Fruit fly (Drosophila melanogaster): Measurements from ENCODE around the gene CG13603.

The CG13603 gene

DNA sequence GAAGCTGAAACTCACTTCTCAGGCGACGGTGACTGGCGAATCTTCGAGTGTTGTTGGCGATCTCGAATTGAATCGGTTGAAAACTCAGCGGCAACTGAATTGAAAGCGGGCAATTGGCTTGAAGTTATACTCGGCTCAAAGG is 38.2 kb downstream of the CG13603 start, which contains the start of gene CG12268:
Gene CG12268 (minus strand): TSS at position 101 of the 142 bp plus-strand sequence.
- TF ChIP-seq tai (GFP tag; optimal IDR thresholded peaks at IDR 0.05) (no peak), HLH106 (tag; optimal IDR thresholded peaks at IDR 0.05) (no peak), CG32264 (GFP tag; optimal IDR thresholded peaks at IDR 0.05) (no peak), jim (GFP tag; optimal IDR thresholded peaks at IDR 0.05) (no peak), pan (optimal IDR thresholded peaks at IDR 0.05) (no peak), OdsH (GFP tag; optimal IDR thresholded peaks at IDR 0.05) (no peak), foxo (GFP tag; optimal IDR thresholded peaks at IDR 0.05) (no peak), dsf (GFP tag; optimal IDR thresholded peaks at IDR 0.05; ENCODE audit: borderline replicate concordance) (no peak), CrebA (GFP tag; optimal IDR thresholded peaks at IDR 0.05; ENCODE audit: borderline replicate concordance) (no peak), sage (GFP tag; optimal IDR thresholded peaks at IDR 0.05) (no peak), Myc (optimal IDR thresholded peaks at IDR 0.05) (no peak), dl (GFP tag; optimal IDR thresholded peaks at IDR 0.05; ENCODE audit: insufficient read depth in 1 of 2, partially characterized antibody in 2 of 2) (no peak), brk (GFP tag; optimal IDR thresholded peaks at IDR 0.05) (no peak), sv (GFP tag; optimal IDR thresholded peaks at IDR 0.05) (no peak), lola (GFP tag; optimal IDR thresholded peaks at IDR 0.05) (no peak), Mio (GFP tag; optimal IDR thresholded peaks at IDR 0.05) (no peak), Hr83 (GFP tag; optimal IDR thresholded peaks at IDR 0.05; ENCODE audit: poor library complexity, severe bottlenecking) (no peak), CG9705 (GFP tag; optimal IDR thresholded peaks at IDR 0.05) (no peak)

DNA sequence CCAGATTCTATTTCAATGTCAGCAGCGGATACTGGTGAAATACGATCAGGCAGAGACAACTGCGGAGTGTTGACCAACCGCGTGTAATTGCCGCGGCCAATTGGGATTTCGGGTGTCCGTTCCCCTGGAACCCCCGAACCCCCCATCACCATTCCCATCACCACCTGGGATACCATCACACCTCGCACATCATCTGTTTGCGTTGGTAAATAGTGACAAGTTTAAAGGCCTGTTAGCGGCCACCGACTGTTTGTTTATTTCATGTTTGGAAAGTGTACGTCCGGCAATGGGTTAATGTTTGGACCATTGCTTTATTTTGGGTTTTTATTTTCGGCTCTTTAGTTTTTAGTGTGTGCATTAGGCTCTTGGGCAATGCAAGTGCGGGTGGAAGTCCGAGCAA is 39.4 kb downstream of the CG13603 start:
- TF ChIP-seq Hr83 (GFP tag; optimal IDR thresholded peaks at IDR 0.05; ENCODE audit: poor library complexity, severe bottlenecking), result no peak
- TF ChIP-seq Sp1 (GFP tag; optimal IDR thresholded peaks at IDR 0.05), result no peak
- no peak for TF ChIP-seq h (GFP tag; optimal IDR thresholded peaks at IDR 0.05)
- no peak for TF ChIP-seq Hnf4 (GFP tag; optimal IDR thresholded peaks at IDR 0.05)
- no peak for TF ChIP-seq Myc (optimal IDR thresholded peaks at IDR 0.05)
- no peak for TF ChIP-seq sv (GFP tag; optimal IDR thresholded peaks at IDR 0.05)
- TF ChIP-seq lola (GFP tag; optimal IDR thresholded peaks at IDR 0.05), result no peak
- TF ChIP-seq dsf (GFP tag; optimal IDR thresholded peaks at IDR 0.05; ENCODE audit: borderline replicate concordance), result no peak
- TF ChIP-seq Mio (GFP tag; optimal IDR thresholded peaks at IDR 0.05), result no peak
- no peak for TF ChIP-seq ey (GFP tag; optimal IDR thresholded peaks at IDR 0.05)
- no peak for TF ChIP-seq GATAd (GFP tag; optimal IDR thresholded peaks at IDR 0.05)
- TF ChIP-seq woc (GFP tag; optimal IDR thresholded peaks at IDR 0.05), result no peak

DNA sequence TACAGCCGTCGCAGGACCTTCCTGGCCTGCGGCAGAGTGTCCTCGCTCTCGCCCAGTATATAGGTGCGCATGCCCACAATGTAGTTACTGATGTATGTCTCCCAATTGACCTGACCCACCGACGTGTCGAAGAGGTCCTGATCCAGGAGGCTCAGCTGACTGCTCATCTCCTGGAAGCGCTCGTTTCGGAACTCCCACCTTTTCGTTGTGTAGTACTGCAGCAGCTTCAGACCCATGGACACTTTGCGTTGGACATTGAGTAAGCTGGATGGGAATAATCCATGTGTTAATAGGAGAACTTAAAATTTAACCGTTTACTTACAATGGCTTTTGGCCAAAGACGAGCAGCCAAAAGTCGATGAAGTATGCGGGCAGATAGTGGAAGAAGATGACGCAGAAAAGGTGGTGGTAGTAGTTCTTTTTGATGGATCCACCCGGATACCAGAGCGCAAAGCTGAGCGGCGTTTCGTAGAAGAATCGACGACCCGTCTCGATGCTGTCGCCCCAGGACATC is 42.5 kb downstream of the CG13603 start:
- TF ChIP-seq usp (GFP tag; optimal IDR thresholded peaks at IDR 0.05), result no peak
- TF ChIP-seq Abd-B (GFP tag; optimal IDR thresholded peaks at IDR 0.05), result no peak
- TF ChIP-seq psq (GFP tag; optimal IDR thresholded peaks at IDR 0.05), result no peak
- no peak for TF ChIP-seq dmrt93B (GFP tag; optimal IDR thresholded peaks at IDR 0.05)
- no peak for TF ChIP-seq GATAd (GFP tag; optimal IDR thresholded peaks at IDR 0.05)
- no peak for TF ChIP-seq Jra (GFP tag; optimal IDR thresholded peaks at IDR 0.05)
- TF ChIP-seq HLH106 (tag; optimal IDR thresholded peaks at IDR 0.05), result no peak
- TF ChIP-seq woc (GFP tag; optimal IDR thresholded peaks at IDR 0.05), result no peak
- TF ChIP-seq Dfd (GFP tag; optimal IDR thresholded peaks at IDR 0.05), result no peak
- no peak for TF ChIP-seq sv (GFP tag; optimal IDR thresholded peaks at IDR 0.05)
- TF ChIP-seq rgr (GFP tag; optimal IDR thresholded peaks at IDR 0.05), result no peak
- TF ChIP-seq Mio (GFP tag; optimal IDR thresholded peaks at IDR 0.05), result no peak
- no peak for TF ChIP-seq CG9705 (GFP tag; optimal IDR thresholded peaks at IDR 0.05)
- no peak for TF ChIP-seq lola (GFP tag; optimal IDR thresholded peaks at IDR 0.05)

DNA sequence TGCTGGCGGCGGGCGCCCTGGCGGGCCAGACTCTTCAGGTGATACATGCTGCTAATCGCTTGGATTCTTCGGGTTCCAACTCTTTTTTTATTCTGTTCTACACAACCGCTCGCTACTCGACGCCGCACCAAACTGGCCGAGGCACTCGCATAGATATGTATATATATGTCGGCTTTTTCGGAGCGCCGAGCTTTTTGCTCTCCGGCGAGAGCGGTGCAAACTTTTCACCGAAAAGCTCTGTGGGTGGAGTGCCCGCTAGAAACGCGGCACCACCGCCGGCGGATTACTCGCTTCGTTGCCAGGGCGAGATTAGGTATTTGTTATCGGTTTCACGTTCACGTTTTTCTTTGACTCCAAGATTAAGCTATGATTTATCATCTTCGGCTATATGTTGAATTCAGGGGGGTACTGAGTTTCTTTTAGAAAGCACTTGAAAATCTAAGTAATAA is 43.4 kb downstream of the CG13603 start, which contains the start of gene Gdh:
Gene Gdh (minus strand): TSS at position 137 of the 449 bp plus-strand sequence.
- TF ChIP-seq Mio (GFP tag; optimal IDR thresholded peaks at IDR 0.05) (no peak), rgr (GFP tag; optimal IDR thresholded peaks at IDR 0.05) (peak; percentile 18), dmrt93B (GFP tag; optimal IDR thresholded peaks at IDR 0.05) (no peak), tai (GFP tag; optimal IDR thresholded peaks at IDR 0.05) (no peak), Hr78 (GFP tag; optimal IDR thresholded peaks at IDR 0.05) (no peak), Sp1 (GFP tag; optimal IDR thresholded peaks at IDR 0.05) (peak; percentile 33), h (GFP tag; optimal IDR thresholded peaks at IDR 0.05) (peak; percentile 33), Myc (optimal IDR thresholded peaks at IDR 0.05) (no peak), Rel (GFP tag; optimal IDR thresholded peaks at IDR 0.05) (no peak), Rel (tag; optimal IDR thresholded peaks at IDR 0.05) (peak; percentile 49), dsf (GFP tag; optimal IDR thresholded peaks at IDR 0.05; ENCODE audit: borderline replicate concordance) (no peak), Jra (GFP tag; optimal IDR thresholded peaks at IDR 0.05) (no peak), ey (GFP tag; optimal IDR thresholded peaks at IDR 0.05) (no peak), brk (GFP tag; optimal IDR thresholded peaks at IDR 0.05) (no peak), pan (optimal IDR thresholded peaks at IDR 0.05) (no peak), OdsH (GFP tag; optimal IDR thresholded peaks at IDR 0.05) (no peak), Dif (GFP tag; optimal IDR thresholded peaks at IDR 0.05; ENCODE audit: partially characterized antibody) (peak; percentile 85), dl (GFP tag; optimal IDR thresholded peaks at IDR 0.05; ENCODE audit: insufficient read depth in 1 of 2, partially characterized antibody in 2 of 2) (peak; percentile 42 to 76), HLH106 (tag; optimal IDR thresholded peaks at IDR 0.05) (peak; percentile 15)

Data from whole organism, wandering third instar larva.